Fruit fly (Drosophila melanogaster): ENCODE results near the gene mei-218.

The mei-218 gene

dm6 chrX:17093900-17094446 is 48.8 kb downstream of the mei-218 start:
- no peak for TF ChIP-seq h (GFP tag; optimal IDR thresholded peaks at IDR 0.05)
- no peak for TF ChIP-seq brk (GFP tag; optimal IDR thresholded peaks at IDR 0.05)
- no peak for TF ChIP-seq Hnf4 (GFP tag; optimal IDR thresholded peaks at IDR 0.05)
- no peak for TF ChIP-seq Sp1 (GFP tag; optimal IDR thresholded peaks at IDR 0.05)
- TF ChIP-seq dl (GFP tag; optimal IDR thresholded peaks at IDR 0.05; ENCODE audit: insufficient read depth in 1 of 2, partially characterized antibody in 2 of 2): no peak
- no peak for TF ChIP-seq psq (GFP tag; optimal IDR thresholded peaks at IDR 0.05)
- TF ChIP-seq CG9705 (GFP tag; optimal IDR thresholded peaks at IDR 0.05): no peak
- TF ChIP-seq dmrt93B (GFP tag; optimal IDR thresholded peaks at IDR 0.05): no peak
- TF ChIP-seq CG32264 (GFP tag; optimal IDR thresholded peaks at IDR 0.05): no peak
- TF ChIP-seq br (GFP tag; optimal IDR thresholded peaks at IDR 0.05): no peak
- TF ChIP-seq Vsx2 (GFP tag; optimal IDR thresholded peaks at IDR 0.05; ENCODE audit: partially characterized antibody): no peak
- TF ChIP-seq sv (GFP tag; optimal IDR thresholded peaks at IDR 0.05): no peak
- no peak for TF ChIP-seq foxo (GFP tag; optimal IDR thresholded peaks at IDR 0.05)
- TF ChIP-seq tai (GFP tag; optimal IDR thresholded peaks at IDR 0.05): no peak

dm6 chrX:17093431-17093830 is 49.4 kb downstream of the mei-218 start:
- TF ChIP-seq Hr83 (GFP tag; optimal IDR thresholded peaks at IDR 0.05; ENCODE audit: poor library complexity, severe bottlenecking): no peak

- TF ChIP-seq br (GFP tag; optimal IDR thresholded peaks at IDR 0.05) (no peak), foxo (GFP tag; optimal IDR thresholded peaks at IDR 0.05) (peak in 1 of 2 experiments; percentile 82), psq (GFP tag; optimal IDR thresholded peaks at IDR 0.05) (peak; percentile 74), Hr83 (GFP tag; optimal IDR thresholded peaks at IDR 0.05; ENCODE audit: poor library complexity, severe bottlenecking) (peak; percentile 6), CG9705 (GFP tag; optimal IDR thresholded peaks at IDR 0.05) (peak; percentile 45), Sp1 (GFP tag; optimal IDR thresholded peaks at IDR 0.05) (peak; percentile 91), Jra (GFP tag; optimal IDR thresholded peaks at IDR 0.05) (peak; percentile 29), HLH106 (tag; optimal IDR thresholded peaks at IDR 0.05) (peak; percentile 91), rgr (GFP tag; optimal IDR thresholded peaks at IDR 0.05) (peak; percentile 66), woc (GFP tag; optimal IDR thresholded peaks at IDR 0.05) (peak; percentile 62), OdsH (GFP tag; optimal IDR thresholded peaks at IDR 0.05) (peak; percentile 77), dmrt93B (GFP tag; optimal IDR thresholded peaks at IDR 0.05) (peak; percentile 80), fru (GFP tag; optimal IDR thresholded peaks at IDR 0.05) (peak; percentile 71), Vsx2 (GFP tag; optimal IDR thresholded peaks at IDR 0.05; ENCODE audit: partially characterized antibody) (peak; percentile 31), lola (GFP tag; optimal IDR thresholded peaks at IDR 0.05) (no peak), h (GFP tag; optimal IDR thresholded peaks at IDR 0.05) (peak; percentile 62), GATAd (GFP tag; optimal IDR thresholded peaks at IDR 0.05) (peak; percentile 26), Dif (GFP tag; optimal IDR thresholded peaks at IDR 0.05; ENCODE audit: partially characterized antibody) (peak; percentile 1), tai (GFP tag; optimal IDR thresholded peaks at IDR 0.05) (no peak), brk (GFP tag; optimal IDR thresholded peaks at IDR 0.05) (no peak), dl (GFP tag; optimal IDR thresholded peaks at IDR 0.05; ENCODE audit: insufficient read depth in 1 of 2, partially characterized antibody in 2 of 2) (peak in 1 of 2 experiments; percentile 4), ey (GFP tag; optimal IDR thresholded peaks at IDR 0.05) (peak; percentile 48), Hnf4 (GFP tag; optimal IDR thresholded peaks at IDR 0.05) (no peak)
Measured at dm6 chrX:17091062-17091904, 51.5 kb downstream of the mei-218 start, which contains the start of the genes CG16700 and CG4991. TSS of gene CG16700 (plus strand) at chrX:17091854. TSS of gene CG4991 (plus strand) at chrX:17091854.

dm6 chrX:17090585-17090984 is 52.2 kb downstream of the mei-218 start:
- TF ChIP-seq foxo (GFP tag; optimal IDR thresholded peaks at IDR 0.05): peak in 1 of 2 experiments; percentile 15
- no peak for TF ChIP-seq rgr (GFP tag; optimal IDR thresholded peaks at IDR 0.05)
- TF ChIP-seq HLH106 (tag; optimal IDR thresholded peaks at IDR 0.05): peak; percentile 27

- no peak for TF ChIP-seq Dfd (GFP tag; optimal IDR thresholded peaks at IDR 0.05)
- no peak for TF ChIP-seq tai (GFP tag; optimal IDR thresholded peaks at IDR 0.05)
- no peak for TF ChIP-seq h (GFP tag; optimal IDR thresholded peaks at IDR 0.05)
- TF ChIP-seq woc (GFP tag; optimal IDR thresholded peaks at IDR 0.05): no peak
- no peak for TF ChIP-seq OdsH (GFP tag; optimal IDR thresholded peaks at IDR 0.05)
- TF ChIP-seq Dif (GFP tag; optimal IDR thresholded peaks at IDR 0.05; ENCODE audit: partially characterized antibody): no peak
- no peak for TF ChIP-seq Mio (GFP tag; optimal IDR thresholded peaks at IDR 0.05)
- TF ChIP-seq N (GFP tag; optimal IDR thresholded peaks at IDR 0.05): no peak
- TF ChIP-seq GATAd (GFP tag; optimal IDR thresholded peaks at IDR 0.05): no peak
- no peak for TF ChIP-seq Abd-B (GFP tag; optimal IDR thresholded peaks at IDR 0.05)
- TF ChIP-seq dl (GFP tag; optimal IDR thresholded peaks at IDR 0.05; ENCODE audit: insufficient read depth in 1 of 2, partially characterized antibody in 2 of 2): no peak
- TF ChIP-seq sv (GFP tag; optimal IDR thresholded peaks at IDR 0.05): no peak
- no peak for TF ChIP-seq Myc (optimal IDR thresholded peaks at IDR 0.05)
- TF ChIP-seq fru (GFP tag; optimal IDR thresholded peaks at IDR 0.05): no peak
- no peak for TF ChIP-seq lola (GFP tag; optimal IDR thresholded peaks at IDR 0.05)
- TF ChIP-seq Hr78 (GFP tag; optimal IDR thresholded peaks at IDR 0.05): no peak
- no peak for TF ChIP-seq jim (GFP tag; optimal IDR thresholded peaks at IDR 0.05)
- no peak for TF ChIP-seq usp (GFP tag; optimal IDR thresholded peaks at IDR 0.05)
Measured at dm6 chrX:17087575-17087974, 55.2 kb downstream of the mei-218 start, which contains the start of gene CG8945. TSS of gene CG8945 (minus strand) at chrX:17087675.
